Worm (Caenorhabditis elegans) whole organism, L1 larva: ENCODE results near the gene gur-5.
A peak's percentile ranks its signal among the peaks of the same experiment; 100 is the strongest.

ENCODE experiments used
- C04F5.9 ChIP-seq: sonication (generic microtip); optimal IDR thresholded peaks from 2 replicates; lab custom pipeline; 2016; ENCODE audit warnings: missing genetic modification characterization, missing compliant biosample characterization
- C34B4.2 ChIP-seq: sonication (generic microtip); optimal IDR thresholded peaks from 2 replicates; lab custom pipeline; 2017; ENCODE audit warnings: mild to moderate bottlenecking, missing genetic modification characterization, missing compliant biosample characterization
- F16B12.6 ChIP-seq: fragments of 150-350 bp; optimal IDR thresholded peaks from 2 replicates; lab custom pipeline; 2014; ENCODE audit warnings: missing biosample characterization, missing genetic modification characterization
- alr-1 ChIP-seq: fragments of 200-800 bp; sonication (Bioruptor generic); optimal IDR thresholded peaks from 2 replicates; lab custom pipeline; 2018; ENCODE audit warnings: borderline replicate concordance, mild to moderate bottlenecking, missing genetic modification characterization, missing compliant biosample characterization
- aly-2 ChIP-seq: fragments of 150-350 bp; optimal IDR thresholded peaks from 2 replicates; lab custom pipeline; 2014; ENCODE audit warnings: missing biosample characterization, missing genetic modification characterization
- ceh-82 ChIP-seq, 3 experiments: fragments of 150-350 bp in 1 of 3; sonication (generic microtip) in 2 of 3; optimal IDR thresholded peaks; 2 replicates each; lab custom pipeline; 2014 to 2017; ENCODE audit warnings: missing biosample characterization in 3 of 3, missing genetic modification characterization in 3 of 3
- ceh-88 ChIP-seq: fragments of 200-800 bp; sonication (Bioruptor generic); IDR thresholded peaks from 2 replicates; pipeline ENCODE4 v1.3.6; 2022; ENCODE audit warnings: missing genetic modification characterization, missing compliant biosample characterization
- dsc-1 ChIP-seq: sonication (generic microtip); optimal IDR thresholded peaks from 2 replicates; lab custom pipeline; 2016; ENCODE audit warnings: mild to moderate bottlenecking, missing genetic modification characterization, missing compliant biosample characterization
- efl-1 ChIP-seq, 4 experiments: fragments of 150-350 bp; optimal IDR thresholded peaks in 3 of 4; peaks in 1 of 4; 1 replicate in 1 of 4; 2 replicates in 3 of 4; lab custom pipeline; 2014; ENCODE audit warnings: missing biosample characterization in 2 of 4, missing genetic modification characterization in 2 of 4, missing genetic modification reagents in 2 of 4
- egl-13 ChIP-seq: sonication (generic microtip); optimal IDR thresholded peaks from 2 replicates; lab custom pipeline; 2016; ENCODE audit warnings: missing genotype, missing genetic modification reagents, missing genetic modification characterization, missing compliant biosample characterization
- elt-2 ChIP-seq: sonication (generic microtip); optimal IDR thresholded peaks from 2 replicates; lab custom pipeline; 2016; ENCODE audit warnings: missing genetic modification characterization, mild to moderate bottlenecking, inconsistent platforms, missing compliant biosample characterization, missing genetic modification reagents
- ets-5 ChIP-seq: fragments of 200-800 bp; sonication (Bioruptor generic); IDR thresholded peaks from 2 replicates; pipeline ENCODE4 v1.3.6; 2022; ENCODE audit warnings: missing genetic modification characterization, missing compliant biosample characterization
- fos-1 ChIP-seq: fragments of 150-350 bp; optimal IDR thresholded peaks from 2 replicates; lab custom pipeline; 2014; ENCODE audit warnings: missing biosample characterization, missing genetic modification characterization
- irx-1 ChIP-seq: sonication (generic microtip); optimal IDR thresholded peaks from 2 replicates; lab custom pipeline; 2016; ENCODE audit warnings: missing genetic modification characterization, missing compliant biosample characterization
- jun-1 ChIP-seq: fragments of 150-350 bp; optimal IDR thresholded peaks from 2 replicates; lab custom pipeline; 2014; ENCODE audit warnings: missing biosample characterization, missing genetic modification reagents, missing genetic modification characterization
- lin-14 ChIP-seq: fragments of 200-800 bp; sonication (Bioruptor generic); optimal IDR thresholded peaks from 2 replicates; lab custom pipeline; 2018; ENCODE audit warnings: mild to moderate bottlenecking, missing genetic modification characterization, moderate library complexity, missing compliant biosample characterization
- lin-15B ChIP-seq: fragments of 150-350 bp; sonication (generic microtip); optimal IDR thresholded peaks from 3 replicates; lab custom pipeline; 2014; ENCODE audit warnings: missing biosample characterization, missing genetic modification characterization
- lin-39 ChIP-seq: fragments of 150-350 bp; optimal IDR thresholded peaks from 2 replicates; lab custom pipeline; 2014; ENCODE audit warnings: missing biosample characterization, missing genetic modification reagents, missing genetic modification characterization
- nhr-12 ChIP-seq: sonication (generic microtip); optimal IDR thresholded peaks from 2 replicates; lab custom pipeline; 2017; ENCODE audit warnings: missing biosample characterization, missing genetic modification characterization
- nhr-20 ChIP-seq: sonication (generic microtip); optimal IDR thresholded peaks from 2 replicates; lab custom pipeline; 2016; ENCODE audit warnings: mild to moderate bottlenecking, missing genetic modification characterization, missing compliant biosample characterization
- nhr-28 ChIP-seq: fragments of 150-350 bp; optimal IDR thresholded peaks from 2 replicates; lab custom pipeline; 2014; ENCODE audit warnings: missing biosample characterization, missing genetic modification characterization
- nhr-47 ChIP-seq: sonication (generic microtip); optimal IDR thresholded peaks from 2 replicates; lab custom pipeline; 2016; ENCODE audit warnings: mild to moderate bottlenecking, missing genetic modification characterization, moderate library complexity, missing compliant biosample characterization
- nhr-71 ChIP-seq: sonication (generic microtip); optimal IDR thresholded peaks from 2 replicates; lab custom pipeline; 2016; ENCODE audit warnings: mild to moderate bottlenecking, missing genetic modification characterization, moderate library complexity, missing compliant biosample characterization
- nhr-90 ChIP-seq: sonication (generic microtip); optimal IDR thresholded peaks from 2 replicates; lab custom pipeline; 2016; ENCODE audit warnings: mild to moderate bottlenecking, missing genetic modification characterization, missing compliant biosample characterization; ENCODE audit not compliant: poor library complexity
- rnt-1 ChIP-seq: sonication (generic microtip); optimal IDR thresholded peaks from 2 replicates; lab custom pipeline; 2016; ENCODE audit warnings: mild to moderate bottlenecking, missing genetic modification characterization, moderate library complexity, missing compliant biosample characterization
- sox-4 ChIP-seq: sonication (generic microtip); optimal IDR thresholded peaks from 2 replicates; lab custom pipeline; 2016; ENCODE audit warnings: missing genetic modification characterization, missing compliant biosample characterization
- sptf-1 ChIP-seq: fragments of 150-350 bp; optimal IDR thresholded peaks from 2 replicates; lab custom pipeline; 2014; ENCODE audit warnings: missing biosample characterization, missing genetic modification characterization
- tlp-1 ChIP-seq: fragments of 150-350 bp; optimal IDR thresholded peaks from 2 replicates; lab custom pipeline; 2014; ENCODE audit warnings: missing biosample characterization, missing genetic modification characterization
- unc-130 ChIP-seq: fragments of 150-350 bp; optimal IDR thresholded peaks from 2 replicates; lab custom pipeline; 2017; ENCODE audit warnings: missing biosample characterization, missing genetic modification characterization, inconsistent platforms
- unc-62 ChIP-seq: fragments of 150-350 bp; optimal IDR thresholded peaks from 2 replicates; lab custom pipeline; 2014; ENCODE audit warnings: missing biosample characterization, missing genetic modification reagents, missing genetic modification characterization
- unc-98 ChIP-seq: fragments of 200-800 bp; sonication (Bioruptor generic); IDR thresholded peaks from 2 replicates; pipeline ENCODE4 v1.3.6; 2022; ENCODE audit warnings: missing genetic modification characterization, missing compliant biosample characterization
- vab-15 ChIP-seq: sonication (generic microtip); optimal IDR thresholded peaks from 2 replicates; lab custom pipeline; 2017; ENCODE audit warnings: missing genotype, mild to moderate bottlenecking, missing genetic modification characterization, missing compliant biosample characterization
- ztf-11 ChIP-seq, 2 experiments: sonication (generic microtip); optimal IDR thresholded peaks; 2 replicates each; lab custom pipeline; 2016 to 2017; ENCODE audit warnings: missing genetic modification characterization in 2 of 2, missing biosample characterization in 1 of 2, missing compliant biosample characterization in 1 of 2

The gur-5 gene

ce11 chrII:5307203-5307602, 22.1 kb downstream of the gur-5 start:
- no peak for TF ChIP-seq ztf-11 (tag; optimal IDR thresholded peaks at IDR 0.05; lab: Kevin White, UChicago)
- TF ChIP-seq nhr-28 (tag; lab: Kevin White, UChicago), result no peak
- peak; percentile 82 for TF ChIP-seq elt-2 (tag; lab: Kevin White, UChicago)

- TF ChIP-seq nhr-71 (tag; lab: Kevin White, UChicago) (peak; percentile 17), lin-15B (tag; lab: Kevin White, UChicago) (no peak), lin-14 (GFP tag; lab: Kevin White, UChicago) (peak; percentile 60), efl-1 (optimal IDR thresholded peaks at IDR 0.05; lab: Kevin White, UChicago) (no peak), efl-1 (GFP tag; optimal IDR thresholded peaks at IDR 0.05 in 1 of 2; lab: Kevin White, UChicago) (peak in 1 of 2 experiments; percentile 8), unc-62 (GFP tag; lab: Kevin White, UChicago) (no peak)
These were observed 23.8 kb downstream of the gur-5 start for ce11 chrII:5308961-5309360.

ce11 chrII:5309720-5310119, 24.6 kb downstream of the gur-5 start:
- no peak for TF ChIP-seq nhr-90
- no peak for TF ChIP-seq C34B4.2 (tag; lab: Kevin White, UChicago)
- TF ChIP-seq ceh-82 (tag; optimal IDR thresholded peaks at IDR 0.05; lab: Kevin White, UChicago), result no peak
- no peak for TF ChIP-seq sptf-1 (tag; lab: Kevin White, UChicago)
- no peak for TF ChIP-seq tlp-1 (tag; lab: Kevin White, UChicago)
- no peak for TF ChIP-seq lin-39 (tag; lab: Kevin White, UChicago)
- no peak for TF ChIP-seq ceh-88 (GFP tag; lab: Robert Waterston, UW)
- no peak for TF ChIP-seq alr-1 (tag; lab: Kevin White, UChicago)
- TF ChIP-seq, all 84 proteins: peak for 0

ce11 chrII:5310795-5311194, 25.7 kb downstream of the gur-5 start:
- TF ChIP-seq dsc-1 (tag; lab: Kevin White, UChicago), result peak; percentile 71
- peak; percentile 3 for TF ChIP-seq egl-13 (tag; lab: Kevin White, UChicago)
- TF ChIP-seq unc-62 (GFP tag; lab: Kevin White, UChicago), result no peak

ce11 chrII:5311746-5312145, 26.6 kb downstream of the gur-5 start, which contains the start of gene gcy-12:
gcy-12 (plus strand) TSS chrII:5312046.
- no peak for TF ChIP-seq vab-15 (tag; lab: Kevin White, UChicago)
- no peak for TF ChIP-seq nhr-12
- no peak for TF ChIP-seq aly-2 (tag; lab: Kevin White, UChicago)
- no peak for TF ChIP-seq fos-1 (tag; lab: Kevin White, UChicago)
- TF ChIP-seq irx-1 (tag; lab: Kevin White, UChicago), result no peak
- no peak for TF ChIP-seq ets-5 (GFP tag; lab: Robert Waterston, UW)
- TF ChIP-seq nhr-20 (tag; lab: Kevin White, UChicago), result no peak
- no peak for TF ChIP-seq nhr-71 (tag; lab: Kevin White, UChicago)
- no peak for TF ChIP-seq jun-1 (tag; lab: Kevin White, UChicago)
- TF ChIP-seq rnt-1 (tag; lab: Kevin White, UChicago), result no peak
- no peak for TF ChIP-seq C04F5.9
- no peak for TF ChIP-seq nhr-47 (tag; lab: Kevin White, UChicago)
- no peak for TF ChIP-seq F16B12.6 (tag; lab: Kevin White, UChicago)
- TF ChIP-seq lin-39 (tag; lab: Kevin White, UChicago), result no peak
- TF ChIP-seq unc-130 (tag; lab: Kevin White, UChicago), result no peak
- TF ChIP-seq lin-15B (tag; lab: Kevin White, UChicago), result no peak
- TF ChIP-seq sox-4, result no peak
- TF ChIP-seq unc-98 (GFP tag; lab: Robert Waterston, UW), result no peak
- TF ChIP-seq ceh-88 (GFP tag; lab: Robert Waterston, UW), result no peak
- no peak for TF ChIP-seq ztf-11 (tag; optimal IDR thresholded peaks at IDR 0.05; lab: Kevin White, UChicago)
- TF ChIP-seq, all 84 proteins: peak for 0
